Worm (Caenorhabditis elegans) whole organism, L4 larva: ENCODE data around the gene F35C8.5.

ENCODE experiments used
- D1046.2 ChIP-seq: fragments of 200-800 bp; sonication (Bioruptor generic); IDR thresholded peaks from 2 replicates; pipeline ENCODE4 v1.3.6; 2022; ENCODE audit warnings: missing genetic modification characterization, missing compliant biosample characterization
- F10B5.3 ChIP-seq: sonication (generic microtip); optimal IDR thresholded peaks from 2 replicates; lab custom pipeline; 2016; ENCODE audit warnings: mild to moderate bottlenecking, missing genetic modification characterization, missing compliant biosample characterization
- F37D6.2 ChIP-seq: sonication (generic microtip); optimal IDR thresholded peaks from 2 replicates; lab custom pipeline; 2016; ENCODE audit warnings: mild to moderate bottlenecking, missing genetic modification characterization, missing compliant biosample characterization
- F44E2.7 ChIP-seq: fragments of 200-800 bp; sonication (Bioruptor generic); IDR thresholded peaks from 2 replicates; pipeline ENCODE4 v2.1.2; 2022; ENCODE audit warnings: missing genetic modification characterization, missing compliant biosample characterization
- T20F7.1 ChIP-seq: fragments of 200-800 bp; sonication (Bioruptor generic); optimal IDR thresholded peaks from 2 replicates; lab custom pipeline; 2018; ENCODE audit warnings: mild to moderate bottlenecking, missing genetic modification characterization, missing compliant biosample characterization
- T26A8.4 ChIP-seq: fragments of 200-800 bp; sonication (Bioruptor generic); IDR thresholded peaks from 2 replicates; pipeline ENCODE4 v1.3.6; 2022; ENCODE audit warnings: missing genetic modification characterization, missing compliant biosample characterization
- ZK337.2 ChIP-seq: fragments of 200-800 bp; sonication (Bioruptor generic); IDR thresholded peaks from 2 replicates; pipeline ENCODE4 v1.3.6; 2022; ENCODE audit warnings: missing genetic modification reagents, missing genetic modification characterization, missing compliant biosample characterization
- ZK546.5 ChIP-seq, 2 experiments: sonication (generic microtip); optimal IDR thresholded peaks; 2 replicates each; lab custom pipeline; 2017; ENCODE audit warnings: missing biosample characterization in 2 of 2, missing genetic modification characterization in 2 of 2
- ceh-20 ChIP-seq: fragments of 200-800 bp; sonication (Bioruptor generic); IDR thresholded peaks from 2 replicates; pipeline ENCODE4 v1.3.6; 2022; ENCODE audit warnings: missing genetic modification reagents, missing genetic modification characterization, missing compliant biosample characterization
- ceh-28 ChIP-seq: fragments of 150-350 bp; optimal IDR thresholded peaks from 2 replicates; lab custom pipeline; 2014; ENCODE audit warnings: missing biosample characterization, missing genetic modification reagents, missing genetic modification characterization
- ceh-32 ChIP-seq: sonication (generic microtip); optimal IDR thresholded peaks from 2 replicates; lab custom pipeline; 2016; ENCODE audit warnings: mild to moderate bottlenecking, missing genetic modification characterization, missing compliant biosample characterization; ENCODE audit not compliant: poor library complexity
- ceh-82 ChIP-seq: sonication (generic microtip); optimal IDR thresholded peaks from 2 replicates; lab custom pipeline; 2017; ENCODE audit warnings: missing biosample characterization, missing genetic modification characterization
- ces-1 ChIP-seq: fragments of 150-350 bp; sonication (generic microtip); optimal IDR thresholded peaks from 4 replicates; lab custom pipeline; 2014; ENCODE audit warnings: missing biosample characterization, missing genetic modification reagents, missing genetic modification characterization
- daf-12 ChIP-seq: fragments of 150-350 bp; optimal IDR thresholded peaks from 2 replicates; lab custom pipeline; 2014; ENCODE audit warnings: missing biosample characterization, missing genetic modification reagents, missing genetic modification characterization
- dmd-6 ChIP-seq: fragments of 200-800 bp; sonication (Bioruptor generic); IDR thresholded peaks from 2 replicates; pipeline ENCODE4 v1.3.6; 2022; ENCODE audit warnings: missing genetic modification reagents, missing genetic modification characterization, missing compliant biosample characterization
- dmd-9 ChIP-seq: fragments of 200-800 bp; sonication (Bioruptor generic); IDR thresholded peaks from 2 replicates; pipeline ENCODE4 v1.3.6; 2022; ENCODE audit warnings: missing genetic modification reagents, missing genetic modification characterization, missing compliant biosample characterization
- egl-27 ChIP-seq: sonication (generic microtip); optimal IDR thresholded peaks from 3 replicates; lab custom pipeline; 2017; ENCODE audit warnings: missing biosample characterization, missing genetic modification reagents, missing genetic modification characterization
- egl-43 ChIP-seq: fragments of 200-800 bp; sonication (Bioruptor generic); IDR thresholded peaks from 2 replicates; pipeline ENCODE4 v1.3.6; 2022; ENCODE audit warnings: missing genetic modification reagents, missing genetic modification characterization, missing compliant biosample characterization
- fkh-10 ChIP-seq: fragments of 150-350 bp; optimal IDR thresholded peaks from 2 replicates; lab custom pipeline; 2014; ENCODE audit warnings: missing biosample characterization, missing genetic modification reagents, missing genetic modification characterization
- hlh-11 ChIP-seq: fragments of 200-800 bp; sonication (Bioruptor generic); optimal IDR thresholded peaks from 2 replicates; lab custom pipeline; 2018; ENCODE audit warnings: mild to moderate bottlenecking, missing genetic modification characterization, missing compliant biosample characterization
- hlh-30 ChIP-seq: sonication (generic microtip); optimal IDR thresholded peaks from 2 replicates; lab custom pipeline; 2017; ENCODE audit warnings: antibody characterized with exemption, mild to moderate bottlenecking, missing genetic modification characterization, missing compliant biosample characterization; ENCODE audit not compliant: insufficient read depth
- lim-7 ChIP-seq: fragments of 200-800 bp; sonication (Bioruptor generic); IDR thresholded peaks from 2 replicates; pipeline ENCODE4 v1.3.6; 2022; ENCODE audit warnings: missing genetic modification characterization, missing compliant biosample characterization
- lin-1 ChIP-seq: fragments of 200-800 bp; sonication (Bioruptor generic); IDR thresholded peaks from 2 replicates; pipeline ENCODE4 v1.3.6; 2022; ENCODE audit warnings: missing genetic modification reagents, missing genetic modification characterization, missing compliant biosample characterization
- lin-13 ChIP-seq: fragments of 150-350 bp; optimal IDR thresholded peaks from 2 replicates; lab custom pipeline; 2014; ENCODE audit warnings: missing biosample characterization, missing genetic modification reagents, missing genetic modification characterization
- lsy-2 ChIP-seq, 2 experiments: fragments of 150-350 bp in 1 of 2; sonication (generic microtip) in 1 of 2; optimal IDR thresholded peaks; 2 replicates each; lab custom pipeline; 2014 to 2017; ENCODE audit warnings: missing biosample characterization in 2 of 2, missing genetic modification characterization in 2 of 2
- madf-9 ChIP-seq: fragments of 200-800 bp; sonication (Bioruptor generic); conservative IDR thresholded peaks from 2 replicates; pipeline ENCODE4 v1.3.6; 2022; ENCODE audit warnings: missing genetic modification reagents, missing genetic modification characterization, missing compliant biosample characterization
- mdl-1 ChIP-seq, 2 experiments: fragments of 150-350 bp in 1 of 2; sonication (generic microtip) in 1 of 2; optimal IDR thresholded peaks; 2 replicates each; lab custom pipeline; 2014 to 2017; ENCODE audit warnings: missing biosample characterization in 2 of 2, missing genetic modification characterization in 2 of 2
- mdt-29 ChIP-seq: fragments of 200-800 bp; sonication (Bioruptor generic); IDR thresholded peaks from 2 replicates; pipeline ENCODE4 v1.3.6; 2022; ENCODE audit warnings: missing genetic modification reagents, missing genetic modification characterization, missing compliant biosample characterization
- mxl-2 ChIP-seq: fragments of 200-800 bp; sonication (Bioruptor generic); conservative IDR thresholded peaks from 2 replicates; pipeline ENCODE4 v1.3.6; 2022; ENCODE audit warnings: missing genetic modification reagents, missing genetic modification characterization, missing compliant biosample characterization
- mxl-3 ChIP-seq: fragments of 200-800 bp; sonication (Bioruptor generic); optimal IDR thresholded peaks from 2 replicates; lab custom pipeline; 2018; ENCODE audit warnings: mild to moderate bottlenecking, missing genetic modification characterization, missing compliant biosample characterization
- nhr-10 ChIP-seq: fragments of 150-350 bp; optimal IDR thresholded peaks from 2 replicates; lab custom pipeline; 2014; ENCODE audit warnings: missing biosample characterization, missing genetic modification characterization
- nhr-11 ChIP-seq: fragments of 150-350 bp; optimal IDR thresholded peaks from 2 replicates; lab custom pipeline; 2014; ENCODE audit warnings: missing biosample characterization, missing genetic modification characterization
- nhr-111 ChIP-seq: fragments of 200-800 bp; sonication (Bioruptor generic); optimal IDR thresholded peaks from 2 replicates; lab custom pipeline; 2018; ENCODE audit warnings: mild to moderate bottlenecking, missing genetic modification characterization, missing compliant biosample characterization
- nhr-41 ChIP-seq: fragments of 200-800 bp; sonication (Bioruptor generic); IDR thresholded peaks from 2 replicates; pipeline ENCODE4 v1.3.6; 2022; ENCODE audit warnings: missing genetic modification reagents, missing genetic modification characterization, missing compliant biosample characterization
- nhr-42 ChIP-seq: fragments of 200-800 bp; sonication (Bioruptor generic); IDR thresholded peaks from 2 replicates; pipeline ENCODE4 v1.3.6; 2022; ENCODE audit warnings: missing genetic modification characterization, missing compliant biosample characterization
- nhr-48 ChIP-seq: sonication (generic microtip); optimal IDR thresholded peaks from 2 replicates; lab custom pipeline; 2016; ENCODE audit warnings: mild to moderate bottlenecking, missing genetic modification characterization, missing compliant biosample characterization
- saeg-2 ChIP-seq: fragments of 200-800 bp; sonication (Bioruptor generic); IDR thresholded peaks from 2 replicates; pipeline ENCODE4 v1.3.6; 2022; ENCODE audit warnings: missing genetic modification reagents, missing genetic modification characterization, missing compliant biosample characterization
- sdz-12 ChIP-seq: fragments of 200-800 bp; sonication (Bioruptor generic); optimal IDR thresholded peaks from 2 replicates; lab custom pipeline; 2018; ENCODE audit warnings: mild to moderate bottlenecking, missing genetic modification characterization, missing compliant biosample characterization
- skn-1 ChIP-seq: fragments of 150-350 bp; optimal IDR thresholded peaks from 2 replicates; lab custom pipeline; 2014; ENCODE audit warnings: missing biosample characterization, missing genetic modification characterization
- snpc-1.2 ChIP-seq: fragments of 200-800 bp; sonication (Bioruptor generic); IDR thresholded peaks from 2 replicates; pipeline ENCODE4 v1.3.6; 2022; ENCODE audit warnings: missing genetic modification reagents, missing genetic modification characterization, missing compliant biosample characterization
- spr-1 ChIP-seq: sonication (generic microtip); optimal IDR thresholded peaks from 2 replicates; lab custom pipeline; 2016; ENCODE audit warnings: mild to moderate bottlenecking, missing genetic modification characterization, missing compliant biosample characterization
- tag-97 ChIP-seq: fragments of 200-800 bp; sonication (Bioruptor generic); IDR thresholded peaks from 2 replicates; pipeline ENCODE4 v1.3.6; 2022; ENCODE audit warnings: missing genetic modification characterization, missing compliant biosample characterization
- tra-1 ChIP-seq: fragments of 200-800 bp; sonication (Bioruptor generic); IDR thresholded peaks from 2 replicates; pipeline ENCODE4 v1.3.6; 2022; ENCODE audit warnings: missing genetic modification reagents, missing genetic modification characterization, missing compliant biosample characterization
- unc-62 ChIP-seq, 3 experiments: fragments of 150-350 bp in 1 of 3; sonication (generic microtip); optimal IDR thresholded peaks in 2 of 3; peaks in 1 of 3; 1 replicate in 1 of 3; 2 replicates in 2 of 3; lab custom pipeline; 2014 to 2017; ENCODE audit warnings: missing biosample characterization in 3 of 3, missing genetic modification characterization in 3 of 3, missing genetic modification reagents in 3 of 3, missing genotype in 1 of 3
- zip-11 ChIP-seq: fragments of 200-800 bp; sonication (Bioruptor generic); IDR thresholded peaks from 2 replicates; pipeline ENCODE4 v1.3.6; 2022; ENCODE audit warnings: missing genetic modification characterization, missing compliant biosample characterization
- ztf-7 ChIP-seq: fragments of 150-350 bp; optimal IDR thresholded peaks from 2 replicates; lab custom pipeline; 2014; ENCODE audit warnings: missing biosample characterization, missing genetic modification characterization

The F35C8.5 gene

DNA sequence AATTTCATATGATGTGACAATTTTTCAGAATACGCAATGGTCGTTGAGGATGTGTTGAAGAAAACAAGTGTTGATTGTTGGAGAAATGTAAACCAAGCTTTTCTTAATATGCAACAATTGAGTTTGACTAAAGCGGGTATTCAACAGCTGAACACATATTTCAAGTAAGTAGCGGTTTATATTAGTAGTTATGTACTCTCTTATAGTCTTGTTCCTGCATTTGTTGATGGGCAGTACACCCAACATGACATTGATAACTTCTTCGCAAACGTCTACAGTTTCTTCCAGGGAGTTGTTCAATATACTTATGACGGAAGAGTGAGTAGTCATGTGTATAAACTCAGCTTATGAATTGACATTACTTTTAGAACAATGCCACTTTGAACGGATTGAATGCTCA, 34.8 kb upstream of the F35C8.5 start:
- no peak for TF ChIP-seq hlh-30 (tag; lab: Kevin White, UChicago)
- peak in 1 of 2 experiments; percentile 67 for TF ChIP-seq unc-62 (GFP tag; optimal IDR thresholded peaks at IDR 0.05 in 1 of 2; lab: Kevin White, UChicago)
- no peak for TF ChIP-seq unc-62 (tag; optimal IDR thresholded peaks at IDR 0.05; lab: Kevin White, UChicago)
- TF ChIP-seq, all 104 proteins: peak for 1

DNA sequence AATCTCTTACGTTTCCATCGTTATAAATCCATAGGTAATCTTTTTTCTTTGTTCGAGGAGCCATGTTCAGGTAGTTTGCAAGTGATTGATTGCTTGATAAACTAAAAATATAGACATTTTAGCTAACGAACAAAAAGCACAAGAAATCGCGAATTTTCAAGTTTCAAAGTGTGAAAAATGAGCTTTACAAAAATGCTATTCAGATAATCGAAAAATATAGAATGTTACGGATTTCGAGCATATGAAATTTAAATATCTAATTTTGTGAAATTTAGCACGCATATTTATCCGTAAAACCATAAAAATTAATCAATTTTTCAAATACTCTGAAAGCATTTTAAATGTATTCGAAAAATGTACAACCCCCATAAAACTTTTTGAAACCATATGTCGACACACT, 30.2 kb upstream of the F35C8.5 start, which contains the start of gene C26B9.6:
Gene C26B9.6, minus strand, starts transcription at position 101 of the 400 bp plus-strand sequence.
- TF ChIP-seq F44E2.7, result no peak
- no peak for TF ChIP-seq T26A8.4 (GFP tag; lab: Robert Waterston, UW)
- TF ChIP-seq tra-1 (GFP tag; lab: Robert Waterston, UW), result no peak
- no peak for TF ChIP-seq ZK546.5 (tag; optimal IDR thresholded peaks at IDR 0.05; lab: Kevin White, UChicago)
- no peak for TF ChIP-seq zip-11
- TF ChIP-seq D1046.2, result no peak
- TF ChIP-seq hlh-30 (tag; lab: Kevin White, UChicago), result no peak
- no peak for TF ChIP-seq nhr-48 (tag; lab: Kevin White, UChicago)
- no peak for TF ChIP-seq skn-1
- no peak for TF ChIP-seq ZK337.2 (GFP tag; lab: Robert Waterston, UW)
- TF ChIP-seq egl-43 (GFP tag; lab: Robert Waterston, UW), result no peak

DNA sequence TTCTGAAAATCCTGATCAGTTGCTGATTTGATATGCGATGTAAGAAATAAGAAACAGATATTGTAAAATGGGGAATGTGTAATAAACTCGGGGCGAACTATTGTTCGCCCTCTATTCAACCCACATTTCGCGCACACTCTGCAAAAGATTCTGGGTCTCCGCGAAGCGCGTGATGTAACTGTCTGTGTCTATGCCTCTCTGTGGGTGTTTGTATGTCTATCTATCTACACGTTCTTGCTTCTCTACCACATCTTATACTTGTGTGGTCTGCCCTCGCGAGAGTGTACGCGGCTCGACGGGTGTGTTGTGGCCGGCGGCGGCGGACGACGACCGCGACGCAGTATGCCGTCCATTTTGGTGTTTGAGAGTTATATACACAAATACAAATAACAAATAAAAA, 29.1 kb upstream of the F35C8.5 start:
- TF ChIP-seq snpc-1.2 (GFP tag; lab: Robert Waterston, UW), result no peak
- TF ChIP-seq mdt-29 (GFP tag; lab: Robert Waterston, UW), result no peak
- TF ChIP-seq skn-1, result no peak
- peak; percentile 47 for TF ChIP-seq nhr-10
- no peak for TF ChIP-seq tra-1 (GFP tag; lab: Robert Waterston, UW)
- TF ChIP-seq ceh-82 (tag; lab: Kevin White, UChicago), result no peak
- TF ChIP-seq F37D6.2 (tag; lab: Kevin White, UChicago), result peak; percentile 53
- no peak for TF ChIP-seq zip-11
- 0 out of 2 replicates have a peak, but pooled peaks have one; percentile 7 for TF ChIP-seq nhr-42 (GFP tag; lab: Robert Waterston, UW)
- TF ChIP-seq nhr-41 (GFP tag; lab: Robert Waterston, UW), result no peak
- peak; percentile 52; the same call in 1 of the 2 replicates for TF ChIP-seq ceh-20 (GFP tag; lab: Robert Waterston, UW)
- peak; percentile 67 for TF ChIP-seq dmd-6 (GFP tag; lab: Robert Waterston, UW)
- peak; percentile 55 for TF ChIP-seq nhr-11
- TF ChIP-seq F44E2.7, result no peak
- no peak for TF ChIP-seq F10B5.3 (tag; lab: Kevin White, UChicago)
- TF ChIP-seq saeg-2, result no peak
- TF ChIP-seq T20F7.1 (GFP tag; lab: Kevin White, UChicago), result no peak
- TF ChIP-seq ceh-32 (tag; lab: Kevin White, UChicago), result no peak
- peak; percentile 46 to 92 for TF ChIP-seq mdl-1 (tag; optimal IDR thresholded peaks at IDR 0.05; lab: Kevin White, UChicago)
- 0 out of 2 replicates have a peak, but pooled peaks have one; percentile 5 for TF ChIP-seq lim-7 (GFP tag; lab: Robert Waterston, UW)
- TF ChIP-seq nhr-111 (GFP tag; lab: Kevin White, UChicago), result no peak
- TF ChIP-seq tag-97 (GFP tag; lab: Robert Waterston, UW), result no peak
- peak; percentile 62; the same call in 1 of the 2 replicates for TF ChIP-seq lin-1 (GFP tag; lab: Robert Waterston, UW)
- TF ChIP-seq ztf-7 (tag; lab: Kevin White, UChicago), result no peak
- no peak for TF ChIP-seq ceh-28 (tag; lab: Kevin White, UChicago)
- TF ChIP-seq T26A8.4 (GFP tag; lab: Robert Waterston, UW), result peak; percentile 59
- peak in 1 of 2 experiments; percentile 73 for TF ChIP-seq lsy-2 (tag; optimal IDR thresholded peaks at IDR 0.05; lab: Kevin White, UChicago)
- TF ChIP-seq sdz-12 (GFP tag; lab: Kevin White, UChicago), result no peak
- TF ChIP-seq lin-13 (GFP tag; lab: Kevin White, UChicago), result no peak
- no peak for TF ChIP-seq ces-1 (GFP tag; lab: Kevin White, UChicago)
- TF ChIP-seq madf-9 (GFP tag; lab: Robert Waterston, UW), result peak; percentile 37; the same call in 1 of the 2 replicates
- no peak for TF ChIP-seq egl-27 (tag; lab: Kevin White, UChicago)
- TF ChIP-seq hlh-11 (tag; lab: Kevin White, UChicago), result peak; percentile 89
- TF ChIP-seq daf-12, result no peak
- no peak for TF ChIP-seq mxl-2
- TF ChIP-seq mxl-3 (GFP tag; lab: Kevin White, UChicago), result peak; percentile 92
- peak; percentile 10 for TF ChIP-seq fkh-10
- no peak for TF ChIP-seq ZK546.5 (tag; optimal IDR thresholded peaks at IDR 0.05; lab: Kevin White, UChicago)
- TF ChIP-seq spr-1 (tag; lab: Kevin White, UChicago), result peak; percentile 21
- TF ChIP-seq dmd-9 (GFP tag; lab: Robert Waterston, UW), result no peak
